Worm (Caenorhabditis elegans): Measurements from ENCODE around the gene brc-1.

DNA sequence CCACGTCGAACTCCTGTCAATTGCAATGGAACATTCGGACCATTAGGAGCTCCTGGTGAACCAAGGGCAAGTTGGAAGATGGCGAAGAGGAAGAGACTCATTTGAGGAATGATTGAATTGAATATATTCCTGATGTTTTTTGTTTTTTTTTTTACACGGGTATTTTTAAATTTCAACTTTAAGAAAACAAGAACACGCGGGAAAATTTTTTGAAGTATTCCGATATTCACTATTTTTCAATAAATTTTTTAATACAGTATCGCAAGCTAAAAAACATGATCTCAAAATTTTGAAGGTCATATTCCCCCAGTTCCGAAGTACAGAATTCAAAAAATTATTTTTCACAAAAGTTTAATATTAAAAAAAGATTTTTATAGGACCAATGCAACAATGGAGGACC is 33.7 kb downstream of the brc-1 start, which contains the start of gene cnnm-5:
- TF ChIP-seq W03F9.2 (tag; optimal IDR thresholded peaks at IDR 0.05) = no peak
- TF ChIP-seq dao-5 (tag; optimal IDR thresholded peaks at IDR 0.05) = no peak
- no peak for TF ChIP-seq him-1 (tag; optimal IDR thresholded peaks at IDR 0.05)

Data from whole organism, L4/young adult.